Worm (Caenorhabditis elegans) whole organism, mixed stage, embryonic: ENCODE measurements around the gene F56F11.4.

Experiments
- blmp-1 ChIP-seq: fragments of 150-350 bp; optimal IDR thresholded peaks from 2 replicates; lab custom pipeline; 2014; ENCODE audit warnings: missing biosample characterization, missing genetic modification characterization
- ceh-39 ChIP-seq: fragments of 150-350 bp; optimal IDR thresholded peaks from 2 replicates; lab custom pipeline; 2014; ENCODE audit warnings: missing biosample characterization, missing genetic modification characterization
- lin-13 ChIP-seq: fragments of 150-350 bp; optimal IDR thresholded peaks from 2 replicates; lab custom pipeline; 2014; ENCODE audit warnings: missing biosample characterization, missing genetic modification characterization
- lsy-2 ChIP-seq: fragments of 150-350 bp; optimal IDR thresholded peaks from 2 replicates; lab custom pipeline; 2014; ENCODE audit warnings: missing biosample characterization, missing genetic modification characterization
- mep-1 ChIP-seq: fragments of 150-350 bp; optimal IDR thresholded peaks from 2 replicates; lab custom pipeline; 2017; ENCODE audit warnings: missing biosample characterization, missing genetic modification reagents, missing genetic modification characterization, inconsistent platforms
- nhr-12 ChIP-seq: fragments of 150-350 bp; optimal IDR thresholded peaks from 2 replicates; lab custom pipeline; 2014; ENCODE audit warnings: missing biosample characterization, missing genetic modification characterization
- nhr-76 ChIP-seq: sonication (generic microtip); optimal IDR thresholded peaks from 2 replicates; lab custom pipeline; 2017; ENCODE audit warnings: missing biosample characterization, missing genetic modification characterization
- pha-4 ChIP-seq: fragments of 150-350 bp; optimal IDR thresholded peaks from 2 replicates; lab custom pipeline; 2018; ENCODE audit warnings: missing biosample characterization, missing genetic modification reagents, missing genetic modification characterization
- snpc-4 ChIP-seq: fragments of 150-350 bp; optimal IDR thresholded peaks from 2 replicates; lab custom pipeline; 2014; ENCODE audit warnings: missing biosample characterization, missing genetic modification characterization
- sptf-1 ChIP-seq: sonication (generic microtip); optimal IDR thresholded peaks from 2 replicates; lab custom pipeline; 2017; ENCODE audit warnings: mild to moderate bottlenecking, missing genetic modification characterization, moderate library complexity, missing compliant biosample characterization
- unc-62 ChIP-seq: fragments of 150-350 bp; optimal IDR thresholded peaks from 2 replicates; lab custom pipeline; 2014; ENCODE audit warnings: missing biosample characterization, missing genetic modification reagents, missing genetic modification characterization

DNA sequence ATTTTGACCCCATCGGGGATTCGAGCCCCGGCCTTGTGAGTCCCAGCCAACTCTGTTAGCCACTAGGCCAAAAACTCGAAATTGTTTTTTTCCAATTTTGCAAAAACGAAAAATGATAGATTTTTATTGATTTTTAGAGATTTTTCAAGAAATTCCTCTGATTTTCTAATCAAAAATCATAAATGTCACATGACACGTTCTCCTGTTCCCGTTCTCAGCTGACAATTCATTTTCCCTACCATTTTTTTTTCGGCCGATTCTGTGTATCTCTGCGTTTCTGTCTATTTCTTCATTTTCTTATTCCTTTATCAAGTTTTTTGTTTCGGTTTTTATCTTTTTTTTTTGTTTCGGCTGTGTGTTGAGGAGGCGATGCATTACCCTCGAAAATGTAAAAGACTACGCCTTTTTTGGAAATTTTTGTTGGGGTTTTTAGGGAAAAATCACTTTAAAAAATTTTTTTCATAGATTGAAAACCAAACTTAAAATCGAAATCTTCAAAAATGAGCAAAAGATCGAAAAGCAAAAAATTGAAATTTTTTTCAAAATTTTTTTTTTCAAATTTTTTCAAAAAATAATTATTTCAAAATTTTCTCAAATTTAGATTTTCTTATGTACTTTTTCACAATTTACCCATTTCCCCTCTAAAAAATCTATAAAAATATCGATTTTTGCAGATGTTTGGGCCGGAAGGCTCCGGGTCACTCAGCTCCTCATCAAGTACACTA is 18.3 kb downstream of the F56F11.4 start, which contains the start of gene klf-1:
- TF ChIP-seq sptf-1 (tag; lab: Kevin White, UChicago) (no peak), snpc-4 (tag; lab: Kevin White, UChicago) (no peak), nhr-76 (tag; lab: Kevin White, UChicago) (no peak), lsy-2 (tag; lab: Kevin White, UChicago) (no peak), unc-62 (GFP tag; lab: Kevin White, UChicago) (no peak), nhr-12 (tag; lab: Kevin White, UChicago) (no peak), ceh-39 (tag; lab: Kevin White, UChicago) (no peak), lin-13 (no peak), mep-1 (tag; lab: Kevin White, UChicago) (no peak), blmp-1 (tag; lab: Kevin White, UChicago) (no peak), pha-4 (tag; lab: Kevin White, UChicago) (no peak)
